Fruit fly (Drosophila melanogaster): ENCODE results near the gene hdm.

Gene hdm

DNA sequence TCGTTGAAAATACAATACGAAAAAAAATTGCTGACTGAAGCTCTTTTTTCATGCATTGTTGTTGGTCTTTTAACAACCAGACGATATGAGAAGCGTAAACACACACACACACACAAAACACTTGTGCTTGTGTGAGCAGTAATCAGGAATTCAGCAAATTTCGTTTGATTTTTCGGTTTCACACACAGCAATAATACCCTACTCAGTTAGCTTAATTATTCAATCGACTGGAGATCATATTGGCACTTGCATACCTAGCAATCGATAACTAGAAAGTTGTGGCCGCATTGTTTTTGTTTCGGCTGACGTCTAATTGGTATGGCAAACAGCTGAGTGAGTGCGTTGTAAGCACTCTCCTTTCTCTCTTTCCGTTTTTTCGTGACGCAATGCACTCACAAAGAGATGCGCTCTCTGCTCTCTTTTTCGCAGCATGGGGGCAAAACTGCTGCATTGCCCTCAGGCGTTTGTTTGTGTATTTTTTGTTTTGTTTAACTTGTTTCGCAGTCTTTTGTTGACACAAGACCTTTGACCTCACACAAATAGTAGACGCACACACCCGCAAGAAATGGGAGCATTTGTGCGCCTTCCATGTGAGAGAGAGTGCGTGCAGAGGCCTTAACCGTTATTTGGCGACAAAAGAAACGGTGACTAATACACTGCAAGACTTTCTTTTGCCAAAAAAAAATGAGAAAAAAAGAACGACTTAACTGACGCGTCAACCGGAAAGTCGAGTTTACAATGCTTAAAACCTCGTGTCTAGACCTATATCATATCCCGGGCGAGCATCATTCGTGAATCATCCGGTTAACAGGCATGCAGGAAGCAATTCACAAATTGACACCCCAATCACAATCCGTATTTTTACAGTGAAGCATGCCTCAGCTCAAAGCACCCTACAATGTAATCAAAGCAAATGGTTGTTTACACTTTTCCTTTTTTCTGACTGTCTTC lies 25.1 kb upstream of the hdm start (continued):
- TF ChIP-seq Ssrp (tag; optimal IDR thresholded peaks at IDR 0.05), result peak; percentile 13
- peak; percentile 5 for TF ChIP-seq CG3281 (GFP tag; optimal IDR thresholded peaks at IDR 0.05)
- peak in 1 of 2 experiments; percentile 28 for TF ChIP-seq dpn (GFP tag; optimal IDR thresholded peaks at IDR 0.05)
- TF ChIP-seq zfh2 (GFP tag; optimal IDR thresholded peaks at IDR 0.05), result peak; percentile 40
- peak; percentile 8 for TF ChIP-seq pb (GFP tag; optimal IDR thresholded peaks at IDR 0.05)
- peak; percentile 10 for TF ChIP-seq MTF-1 (GFP tag; optimal IDR thresholded peaks at IDR 0.05; ENCODE audit: borderline replicate concordance)
- TF ChIP-seq tgo (GFP tag; IDR thresholded peaks at IDR 0.05), result peak; percentile 33; the same call in 2 of the 3 replicates
- TF ChIP-seq Poxn (GFP tag; IDR thresholded peaks at IDR 0.05), result no peak
- 0 out of 2 replicates have a peak, but pooled peaks have one; percentile 33 for TF ChIP-seq CG32772 (GFP tag; IDR thresholded peaks at IDR 0.05)
- no peak for TF ChIP-seq Myb (GFP tag; optimal IDR thresholded peaks at IDR 0.05)
- TF ChIP-seq lbe (GFP tag; optimal IDR thresholded peaks at IDR 0.05), result peak; percentile 62
- TF ChIP-seq Doc3 (GFP tag; IDR thresholded peaks at IDR 0.05; ENCODE audit: partially characterized antibody), result peak; percentile 27; the same call in 1 of the 3 replicates
- TF ChIP-seq Chrac-16 (GFP tag; optimal IDR thresholded peaks at IDR 0.05), result peak; percentile 5
- TF ChIP-seq CG12236 (GFP tag; optimal IDR thresholded peaks at IDR 0.05), result no peak
- TF ChIP-seq Nf-YC (tag; optimal IDR thresholded peaks at IDR 0.05), result no peak
- peak; percentile 43 for TF ChIP-seq ind (GFP tag; optimal IDR thresholded peaks at IDR 0.05)
- no peak for TF ChIP-seq prd (optimal IDR thresholded peaks at IDR 0.05)
- TF ChIP-seq prd (GFP tag; IDR thresholded peaks at IDR 0.05), result peak; percentile 34; the same call in 1 of the 3 replicates
- no peak for TF ChIP-seq ara (GFP tag; IDR thresholded peaks at IDR 0.05)
- TF ChIP-seq pnt (GFP tag; optimal IDR thresholded peaks at IDR 0.05), result peak; percentile 41
- TF ChIP-seq bsh (GFP tag; optimal IDR thresholded peaks at IDR 0.05), result peak; percentile 3 to 49
- peak; percentile 43 for TF ChIP-seq mirr (GFP tag; optimal IDR thresholded peaks at IDR 0.05)
- 0 out of 2 replicates have a peak, but pooled peaks have one; percentile 2 for TF ChIP-seq CG1024 (GFP tag; IDR thresholded peaks at IDR 0.05)
- TF ChIP-seq Hr3 (GFP tag; optimal IDR thresholded peaks at IDR 0.05), result no peak
- TF ChIP-seq HmgZ (tag; optimal IDR thresholded peaks at IDR 0.05), result peak; percentile 14
- peak; percentile 5 for TF ChIP-seq nom (GFP tag; optimal IDR thresholded peaks at IDR 0.05)
- TF ChIP-seq Atf-2 (GFP tag; optimal IDR thresholded peaks at IDR 0.05), result peak; percentile 8
- peak; percentile 28 for TF ChIP-seq mam (GFP tag; optimal IDR thresholded peaks at IDR 0.05)
- peak; percentile 47 for TF ChIP-seq sug (tag; optimal IDR thresholded peaks at IDR 0.05)
- TF ChIP-seq vfl (GFP tag; optimal IDR thresholded peaks at IDR 0.05), result peak; percentile 17
- TF ChIP-seq CG14441 (GFP tag; IDR thresholded peaks at IDR 0.05), result 0 out of 2 replicates have a peak, but pooled peaks have one; percentile 35
- 0 out of 2 replicates have a peak, but pooled peaks have one; percentile 22 for TF ChIP-seq CG11247 (GFP tag; IDR thresholded peaks at IDR 0.05)
- TF ChIP-seq Adf1 (GFP tag; IDR thresholded peaks at IDR 0.05), result peak; percentile 50; the same call in 1 of the 2 replicates
- TF ChIP-seq bowl (GFP tag; IDR thresholded peaks at IDR 0.05), result no peak
- TF ChIP-seq CG15269 (tag; optimal IDR thresholded peaks at IDR 0.05), result peak; percentile 11
- TF ChIP-seq CG3726 (GFP tag; IDR thresholded peaks at IDR 0.05), result no peak
- TF ChIP-seq tio (GFP tag; optimal IDR thresholded peaks at IDR 0.05), result no peak
- peak; percentile 29 for TF ChIP-seq CoRest (tag; optimal IDR thresholded peaks at IDR 0.05)
- TF ChIP-seq CG18599 (GFP tag; optimal IDR thresholded peaks at IDR 0.05), result peak; percentile 49
- TF ChIP-seq CG10147 (GFP tag; optimal IDR thresholded peaks at IDR 0.05), result peak; percentile 27
- TF ChIP-seq CG34376 (GFP tag; optimal IDR thresholded peaks at IDR 0.05), result peak; percentile 61
- peak; percentile 45; the same call in 1 of the 2 replicates for TF ChIP-seq lmd (GFP tag; IDR thresholded peaks at IDR 0.05)
- peak; percentile 13; the same call in 1 of the 3 replicates for TF ChIP-seq B-H1 (GFP tag; IDR thresholded peaks at IDR 0.05)
- TF ChIP-seq Aef1 (GFP tag; IDR thresholded peaks at IDR 0.05), result peak; percentile 47; the same call in 2 of the 3 replicates
- peak; percentile 37 for TF ChIP-seq PHDP (tag; optimal IDR thresholded peaks at IDR 0.05)
- peak; percentile 41 for TF ChIP-seq Xbp1 (GFP tag; optimal IDR thresholded peaks at IDR 0.05)
- TF ChIP-seq Hsf (GFP tag; optimal IDR thresholded peaks at IDR 0.05), result peak; percentile 21
- TF ChIP-seq slbo (GFP tag; IDR thresholded peaks at IDR 0.05), result peak; percentile 57
